Fruit fly (Drosophila melanogaster) whole organism, embryonic: Measurements from ENCODE around the gene Hou.

Source experiments
- Aef1 ChIP-seq: fragments of 200-800 bp; sonication (Bioruptor generic); IDR thresholded peaks from 3 replicates; pipeline ENCODE4 v1.3.6; 2022; ENCODE audit warnings: missing biosample characterization, missing genetic modification characterization
- Bteb2 ChIP-seq: fragments of 200-800 bp; sonication (Bioruptor generic); optimal IDR thresholded peaks from 2 replicates; lab custom pipeline; 2016; ENCODE audit warnings: missing biosample characterization, missing genetic modification characterization
- CG10209 ChIP-seq: fragments of 200-800 bp; sonication (Bioruptor generic); optimal IDR thresholded peaks from 3 replicates; lab custom pipeline; 2017; ENCODE audit warnings: missing biosample characterization, mild to moderate bottlenecking, missing genetic modification characterization, missing genetic modification reagents
- CG10267 ChIP-seq: fragments of 200-800 bp; sonication (Bioruptor generic); optimal IDR thresholded peaks from 2 replicates; lab custom pipeline; 2018; ENCODE audit warnings: missing biosample characterization, mild to moderate bottlenecking, missing genetic modification characterization, moderate library complexity
- CG10366 ChIP-seq: fragments of 200-800 bp; sonication (Bioruptor generic); IDR thresholded peaks from 2 replicates; pipeline ENCODE4 v1.3.6; 2022; ENCODE audit warnings: missing biosample characterization, missing genetic modification characterization
- CG12071 ChIP-seq: fragments of 200-800 bp; sonication (Bioruptor generic); optimal IDR thresholded peaks from 3 replicates; lab custom pipeline; 2018; ENCODE audit warnings: missing biosample characterization, mild to moderate bottlenecking, missing genetic modification characterization
- CG12659 ChIP-seq: fragments of 200-800 bp; sonication (Bioruptor generic); optimal IDR thresholded peaks from 3 replicates; lab custom pipeline; 2017; ENCODE audit warnings: mild to moderate bottlenecking, missing biosample characterization, missing genetic modification reagents, missing genetic modification characterization
- CG17612 ChIP-seq: fragments of 200-800 bp; sonication (Bioruptor generic); IDR thresholded peaks from 2 replicates; pipeline ENCODE4 v1.3.6; 2022; ENCODE audit warnings: missing biosample characterization, missing genetic modification characterization
- CG17802 ChIP-seq: fragments of 200-800 bp; sonication (Bioruptor generic); optimal IDR thresholded peaks from 2 replicates; lab custom pipeline; 2018; ENCODE audit warnings: missing biosample characterization, mild to moderate bottlenecking, missing genetic modification characterization, moderate library complexity
- CG1792 ChIP-seq: fragments of 200-800 bp; sonication (Bioruptor generic); optimal IDR thresholded peaks from 2 replicates; lab custom pipeline; 2016; ENCODE audit warnings: missing biosample characterization, missing genetic modification characterization
- CG18262 ChIP-seq: fragments of 200-800 bp; optimal IDR thresholded peaks from 3 replicates; lab custom pipeline; 2019; ENCODE audit warnings: missing biosample characterization, mild to moderate bottlenecking, missing genetic modification characterization, moderate library complexity
- CG18476 ChIP-seq: fragments of 200-800 bp; sonication (Bioruptor generic); optimal IDR thresholded peaks from 2 replicates; lab custom pipeline; 2016; ENCODE audit warnings: missing biosample characterization, mild to moderate bottlenecking, missing genetic modification characterization
- CG32532 ChIP-seq: fragments of 200-800 bp; sonication (Bioruptor generic); IDR thresholded peaks from 2 replicates; pipeline ENCODE4 v1.3.6; 2022; ENCODE audit warnings: missing biosample characterization, missing genetic modification characterization
- CG34376 ChIP-seq: fragments of 200-800 bp; sonication (Bioruptor generic); optimal IDR thresholded peaks from 2 replicates; lab custom pipeline; 2018; ENCODE audit warnings: missing biosample characterization, mild to moderate bottlenecking, missing genetic modification characterization
- CG4617 ChIP-seq: fragments of 200-800 bp; sonication (Bioruptor generic); optimal IDR thresholded peaks from 3 replicates; lab custom pipeline; 2016; ENCODE audit warnings: missing biosample characterization, missing genetic modification characterization, borderline replicate concordance
- CG6654 ChIP-seq: fragments of 200-800 bp; sonication (Bioruptor generic); optimal IDR thresholded peaks from 2 replicates; lab custom pipeline; 2017; ENCODE audit warnings: missing biosample characterization, mild to moderate bottlenecking, missing genetic modification characterization
- CG6683 ChIP-seq: fragments of 200-800 bp; sonication (Bioruptor generic); optimal IDR thresholded peaks from 2 replicates; lab custom pipeline; 2017; ENCODE audit warnings: missing biosample characterization, mild to moderate bottlenecking, missing genetic modification characterization, missing genetic modification reagents
- CG7786 ChIP-seq: fragments of 200-800 bp; sonication (Bioruptor generic); optimal IDR thresholded peaks from 2 replicates; lab custom pipeline; 2016; ENCODE audit warnings: missing biosample characterization, missing genetic modification characterization
- CG8089 ChIP-seq: fragments of 200-800 bp; sonication (Bioruptor generic); optimal IDR thresholded peaks from 3 replicates; lab custom pipeline; 2016; ENCODE audit warnings: missing biosample characterization, missing genetic modification characterization
- CG8765 ChIP-seq: fragments of 200-800 bp; sonication (Bioruptor generic); IDR thresholded peaks from 2 replicates; pipeline ENCODE4 v1.3.6; 2022; ENCODE audit warnings: missing biosample characterization, missing genetic modification characterization
- Chrac-16 ChIP-seq: fragments of 200-800 bp; sonication (Bioruptor generic); optimal IDR thresholded peaks from 3 replicates; lab custom pipeline; 2016; ENCODE audit warnings: missing biosample characterization, missing genetic modification characterization
- CrebB ChIP-seq: fragments of 200-800 bp; sonication (Bioruptor generic); optimal IDR thresholded peaks from 3 replicates; lab custom pipeline; 2018; ENCODE audit warnings: missing biosample characterization, mild to moderate bottlenecking, missing genetic modification characterization
- D19B ChIP-seq: fragments of 200-800 bp; sonication (Bioruptor generic); optimal IDR thresholded peaks from 2 replicates; lab custom pipeline; 2017; ENCODE audit warnings: missing biosample characterization, mild to moderate bottlenecking, missing genetic modification characterization
- Dfd ChIP-seq, 2 experiments: fragments of >200 bp; optimal IDR thresholded peaks; 2 replicates each; lab custom pipeline; 2017; ENCODE audit warnings: missing biosample characterization in 2 of 2, missing genetic modification characterization in 2 of 2
- Dll ChIP-seq: fragments of 200-800 bp; sonication (Bioruptor generic); IDR thresholded peaks from 4 replicates; pipeline ENCODE4 v1.3.6; 2022; ENCODE audit warnings: missing biosample characterization, missing genetic modification characterization; ENCODE audit not compliant: partially characterized antibody
- Dref ChIP-seq: fragments of 200-800 bp; sonication (Bioruptor generic); IDR thresholded peaks from 2 replicates; pipeline ENCODE4 v1.3.6; 2022; ENCODE audit warnings: missing biosample characterization, missing genetic modification characterization
- Drgx ChIP-seq: fragments of 200-800 bp; sonication (Bioruptor generic); IDR thresholded peaks from 2 replicates; pipeline ENCODE4 v1.3.6; 2022; ENCODE audit warnings: missing biosample characterization, missing genetic modification characterization
- Ets65A ChIP-seq: fragments of 200-800 bp; sonication (Bioruptor generic); peaks from one replicate; lab custom pipeline; 2016; ENCODE audit warnings: missing biosample characterization, missing genetic modification characterization
- Fer2 ChIP-seq: fragments of 200-800 bp; sonication (Bioruptor generic); optimal IDR thresholded peaks from 2 replicates; lab custom pipeline; 2018; ENCODE audit warnings: missing biosample characterization, mild to moderate bottlenecking, missing genetic modification characterization, moderate library complexity
- GATAe ChIP-seq: fragments of 200-800 bp; sonication (Bioruptor generic); conservative IDR thresholded peaks from 2 replicates; pipeline ENCODE4 v1.3.6; 2022; ENCODE audit warnings: missing biosample characterization, missing genetic modification characterization
- HLH4C ChIP-seq: fragments of 200-800 bp; sonication (Bioruptor generic); IDR thresholded peaks from 3 replicates; pipeline ENCODE4 v1.3.6; 2022; ENCODE audit warnings: missing biosample characterization, missing genetic modification characterization; ENCODE audit not compliant: partially characterized antibody
- Hr39 ChIP-seq: fragments of >200 bp; optimal IDR thresholded peaks from 2 replicates; lab custom pipeline; 2017
- Meics ChIP-seq: fragments of 200-800 bp; sonication (Bioruptor generic); optimal IDR thresholded peaks from 2 replicates; lab custom pipeline; 2017; ENCODE audit warnings: missing biosample characterization, mild to moderate bottlenecking, missing genetic modification characterization
- Nf-YA ChIP-seq: fragments of 200-800 bp; sonication (Bioruptor generic); IDR thresholded peaks from 2 replicates; pipeline ENCODE4 v1.3.6; 2022; ENCODE audit warnings: missing biosample characterization, missing genetic modification characterization
- Ravus ChIP-seq: fragments of 200-800 bp; sonication (Bioruptor generic); IDR thresholded peaks from 2 replicates; pipeline ENCODE4 v1.3.6; 2022; ENCODE audit warnings: missing biosample characterization, missing genetic modification characterization
- Rx ChIP-seq: fragments of 200-800 bp; sonication (Bioruptor generic); IDR thresholded peaks from 2 replicates; pipeline ENCODE4 v1.3.6; 2022; ENCODE audit warnings: missing biosample characterization, missing genetic modification characterization
- Usf ChIP-seq: fragments of 200-800 bp; sonication (Bioruptor generic); optimal IDR thresholded peaks from 2 replicates; lab custom pipeline; 2017; ENCODE audit warnings: missing genotype, missing biosample characterization, missing genetic modification characterization
- Vsx1 ChIP-seq: fragments of 200-800 bp; sonication (Bioruptor generic); optimal IDR thresholded peaks from 2 replicates; lab custom pipeline; 2017; ENCODE audit warnings: missing biosample characterization, mild to moderate bottlenecking, missing genetic modification characterization, missing genetic modification reagents
- ab ChIP-seq: fragments of 200-800 bp; sonication (Bioruptor generic); optimal IDR thresholded peaks from 2 replicates; lab custom pipeline; 2016; ENCODE audit warnings: missing biosample characterization, missing genetic modification characterization
- ara ChIP-seq: fragments of 200-800 bp; sonication (Bioruptor generic); IDR thresholded peaks from 2 replicates; pipeline ENCODE4 v1.3.6; 2022; ENCODE audit warnings: missing biosample characterization, missing genetic modification characterization
- bab2 ChIP-seq: fragments of 200-800 bp; sonication (Bioruptor generic); optimal IDR thresholded peaks from 2 replicates; lab custom pipeline; 2016; ENCODE audit warnings: missing biosample characterization, missing genetic modification characterization
- br ChIP-seq: fragments of >200 bp; optimal IDR thresholded peaks from 2 replicates; lab custom pipeline; 2017
- cad ChIP-seq: fragments of >200 bp; optimal IDR thresholded peaks from 2 replicates; lab custom pipeline; 2017; ENCODE audit warnings: missing biosample characterization, missing genetic modification characterization
- chm ChIP-seq: fragments of 200-800 bp; sonication (Bioruptor generic); IDR thresholded peaks from 2 replicates; pipeline ENCODE4 v1.3.6; 2022; ENCODE audit warnings: missing biosample characterization, missing genetic modification characterization
- chn ChIP-seq: fragments of 200-800 bp; sonication (Bioruptor generic); optimal IDR thresholded peaks from 2 replicates; lab custom pipeline; 2016; ENCODE audit warnings: missing biosample characterization, missing genetic modification characterization
- crol ChIP-seq: fragments of 200-800 bp; sonication (Bioruptor generic); IDR thresholded peaks from 2 replicates; pipeline ENCODE4 v1.3.6; 2022; ENCODE audit warnings: missing biosample characterization, missing genetic modification characterization
- gce ChIP-seq: fragments of 200-800 bp; sonication (Bioruptor generic); IDR thresholded peaks from 3 replicates; pipeline ENCODE4 v1.3.6; 2022; ENCODE audit warnings: missing biosample characterization, missing genetic modification characterization
- her ChIP-seq: fragments of 200-800 bp; sonication (Bioruptor generic); optimal IDR thresholded peaks from 2 replicates; lab custom pipeline; 2016; ENCODE audit warnings: missing biosample characterization, missing genetic modification characterization
- peb ChIP-seq: fragments of 200-800 bp; sonication (Bioruptor generic); IDR thresholded peaks from 2 replicates; pipeline ENCODE4 v1.3.6; 2022; ENCODE audit warnings: missing biosample characterization, missing genetic modification characterization
- so ChIP-seq: fragments of 200-800 bp; sonication (Bioruptor generic); IDR thresholded peaks from 3 replicates; pipeline ENCODE4 v1.3.6; 2022; ENCODE audit warnings: missing biosample characterization, missing genetic modification characterization
- stwl ChIP-seq: fragments of 200-800 bp; sonication (Bioruptor generic); optimal IDR thresholded peaks from 3 replicates; lab custom pipeline; 2018; ENCODE audit warnings: missing biosample characterization, mild to moderate bottlenecking, missing genetic modification characterization, moderate library complexity
- vfl ChIP-seq: fragments of 200-800 bp; sonication (Bioruptor generic); optimal IDR thresholded peaks from 2 replicates; lab custom pipeline; 2016; ENCODE audit warnings: missing biosample characterization, missing genetic modification characterization

Hou gene

DNA sequence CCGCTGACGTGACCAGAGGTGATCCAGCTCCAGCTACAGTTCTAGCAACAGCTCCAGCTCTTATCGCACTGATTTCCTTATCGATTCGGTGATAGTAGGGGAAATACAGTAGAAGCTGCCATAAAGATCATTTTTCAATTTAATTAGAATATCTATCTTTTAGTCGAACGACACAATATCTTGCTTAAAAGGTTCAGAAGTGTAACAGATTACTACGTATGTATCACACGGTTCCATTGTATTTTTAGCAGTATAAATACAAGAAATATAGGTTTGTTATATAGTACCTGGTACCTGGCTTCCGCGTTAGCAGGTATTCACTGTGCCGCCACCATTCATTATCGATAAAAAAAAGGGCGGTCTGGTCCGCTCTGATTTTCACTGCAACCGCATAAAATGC lies 5.4 kb downstream of the Hou start (continued):
- peak; percentile 52 for TF ChIP-seq CG6654
- TF ChIP-seq Dfd (GFP tag; optimal IDR thresholded peaks at IDR 0.05; lab: Kevin White, UChicago), result no peak
- peak; percentile 62; the same call in 1 of the 2 replicates for TF ChIP-seq Nf-YA (GFP tag; lab: Robert Waterston, UW)
- peak; percentile 28 for TF ChIP-seq Ets65A (GFP tag; lab: Kevin White, UChicago)
- peak; percentile 84 for TF ChIP-seq Meics (GFP tag; lab: Kevin White, UChicago)
- no peak for TF ChIP-seq CG17612 (GFP tag; lab: Robert Waterston, UW)
- peak; percentile 57 for TF ChIP-seq CG17802
- peak; percentile 22 for TF ChIP-seq Vsx1 (GFP tag; lab: Kevin White, UChicago)
- TF ChIP-seq CG7786 (GFP tag; lab: Kevin White, UChicago), result peak; percentile 77
- no peak; the same call in 2 of the 3 replicates for TF ChIP-seq so
- TF ChIP-seq ab, result no peak
- peak; percentile 57 for TF ChIP-seq her
- no peak for TF ChIP-seq cad (GFP tag; lab: Kevin White, UChicago)
- TF ChIP-seq CG34376 (GFP tag; lab: Kevin White, UChicago), result peak; percentile 57
- no peak for TF ChIP-seq Dll (GFP tag; lab: Robert Waterston, UW)
- peak; percentile 58 for TF ChIP-seq CG1792 (GFP tag; lab: Kevin White, UChicago)
- peak; percentile 75 for TF ChIP-seq chn (GFP tag; lab: Kevin White, UChicago)
- TF ChIP-seq Usf (GFP tag; lab: Kevin White, UChicago), result peak; percentile 18
- peak; percentile 70 for TF ChIP-seq Fer2 (tag; lab: Kevin White, UChicago)
- TF ChIP-seq Drgx (GFP tag; lab: Robert Waterston, UW), result peak; percentile 52; the same call in 1 of the 2 replicates
- TF ChIP-seq CG18476 (GFP tag; lab: Kevin White, UChicago), result peak; percentile 74
- TF ChIP-seq stwl, result no peak
- peak; percentile 22 for TF ChIP-seq bab2
- peak; percentile 72 for TF ChIP-seq CG8089 (GFP tag; lab: Kevin White, UChicago)
- no peak for TF ChIP-seq HLH4C (GFP tag; lab: Robert Waterston, UW)
- peak; percentile 39 for TF ChIP-seq CG4617 (GFP tag; lab: Kevin White, UChicago)
- TF ChIP-seq Hr39 (lab: Kevin White, UChicago), result no peak
- TF ChIP-seq crol (GFP tag; lab: Robert Waterston, UW), result no peak
- TF ChIP-seq CG12071 (GFP tag; lab: Kevin White, UChicago), result peak; percentile 86
- peak; percentile 64 for TF ChIP-seq peb (GFP tag; lab: Robert Waterston, UW)
- TF ChIP-seq CG18262 (tag; lab: Kevin White, UChicago), result peak; percentile 82
- TF ChIP-seq CG6683 (GFP tag; lab: Kevin White, UChicago), result peak; percentile 67
- peak; percentile 70; the same call in 1 of the 2 replicates for TF ChIP-seq chm (GFP tag; lab: Robert Waterston, UW)
- TF ChIP-seq ara (GFP tag; lab: Robert Waterston, UW), result peak; percentile 65
- peak; percentile 80 for TF ChIP-seq CG10209 (GFP tag; lab: Kevin White, UChicago)
- peak; percentile 75 for TF ChIP-seq CG32532
- peak; percentile 79; the same call in 2 of the 3 replicates for TF ChIP-seq gce
- TF ChIP-seq CG8765 (GFP tag; lab: Robert Waterston, UW), result 0 out of 2 replicates have a peak, but pooled peaks have one; percentile 40
- peak; percentile 49; the same call in 1 of the 2 replicates for TF ChIP-seq Rx (GFP tag; lab: Robert Waterston, UW)
- peak; percentile 91 for TF ChIP-seq GATAe (GFP tag; lab: Robert Waterston, UW)
- no peak for TF ChIP-seq Dref (GFP tag; lab: Robert Waterston, UW)
- TF ChIP-seq D19B, result peak; percentile 58
- no peak for TF ChIP-seq br (lab: Kevin White, UChicago)
- peak; percentile 80 for TF ChIP-seq CG10366 (GFP tag; lab: Robert Waterston, UW)
- TF ChIP-seq Ravus (GFP tag; lab: Robert Waterston, UW), result peak; percentile 35
- peak; percentile 70 for TF ChIP-seq Bteb2 (GFP tag; lab: Kevin White, UChicago)
- peak; percentile 84 for TF ChIP-seq CG12659 (GFP tag; lab: Kevin White, UChicago)
- TF ChIP-seq Aef1 (GFP tag; lab: Robert Waterston, UW), result no peak; the same call in 1 of the 3 replicates
- TF ChIP-seq CG10267, result peak; percentile 65
- TF ChIP-seq vfl (GFP tag; lab: Kevin White, UChicago), result peak; percentile 51
- peak; percentile 77 for TF ChIP-seq Chrac-16 (GFP tag; lab: Kevin White, UChicago)
- peak; percentile 75 for TF ChIP-seq CrebB (tag; lab: Kevin White, UChicago)
